Fruit fly (Drosophila melanogaster) whole organism, pupa: ENCODE measurements around the gene Ccdc114.

ENCODE experiments used
- CG10348 ChIP-seq: fragments of 200-800 bp; sonication (Bioruptor generic); IDR thresholded peaks from 2 replicates; pipeline ENCODE4 v1.3.6; 2022; ENCODE audit warnings: missing biosample characterization, missing genetic modification characterization
- CG12605 ChIP-seq: fragments of 200-800 bp; sonication (Bioruptor generic); IDR thresholded peaks from 2 replicates; pipeline ENCODE4 v1.3.6; 2022; ENCODE audit warnings: missing biosample characterization, missing genetic modification characterization
- CG13204 ChIP-seq: fragments of 200-800 bp; sonication (Bioruptor generic); optimal IDR thresholded peaks from 2 replicates; lab custom pipeline; 2018; ENCODE audit warnings: missing biosample characterization, mild to moderate bottlenecking, missing genetic modification characterization, moderate library complexity
- CG14655 ChIP-seq: fragments of 200-800 bp; sonication (Bioruptor generic); optimal IDR thresholded peaks from 3 replicates; lab custom pipeline; 2017; ENCODE audit warnings: mild to moderate bottlenecking, missing biosample characterization, missing genetic modification reagents, missing genetic modification characterization
- CG15710 ChIP-seq: fragments of 200-800 bp; sonication (Bioruptor generic); optimal IDR thresholded peaks from 2 replicates; lab custom pipeline; 2018; ENCODE audit warnings: missing biosample characterization, mild to moderate bottlenecking, missing genetic modification characterization, moderate library complexity
- CG17806 ChIP-seq: fragments of 200-800 bp; sonication (Bioruptor generic); optimal IDR thresholded peaks from 2 replicates; lab custom pipeline; 2018; ENCODE audit warnings: missing biosample characterization, mild to moderate bottlenecking, missing genetic modification characterization, moderate library complexity
- CG32121 ChIP-seq: fragments of 200-800 bp; sonication (Bioruptor generic); IDR thresholded peaks from 2 replicates; pipeline ENCODE4 v1.3.6; 2022; ENCODE audit warnings: missing biosample characterization, missing genetic modification characterization
- CG34367 ChIP-seq: fragments of 200-800 bp; sonication (Bioruptor generic); optimal IDR thresholded peaks from 2 replicates; lab custom pipeline; 2018; ENCODE audit warnings: missing biosample characterization, mild to moderate bottlenecking, missing genetic modification characterization
- CG4496 ChIP-seq: fragments of 200-800 bp; sonication (Bioruptor generic); IDR thresholded peaks from 3 replicates; pipeline ENCODE4 v1.3.6; 2022; ENCODE audit warnings: missing biosample characterization, missing genetic modification characterization
- CG8159 ChIP-seq: fragments of 200-800 bp; sonication (Bioruptor generic); optimal IDR thresholded peaks from 3 replicates; lab custom pipeline; 2018; ENCODE audit warnings: missing biosample characterization, mild to moderate bottlenecking, missing genetic modification characterization, moderate library complexity
- CG8301 ChIP-seq: fragments of 200-800 bp; sonication (Bioruptor generic); optimal IDR thresholded peaks from 2 replicates; lab custom pipeline; 2018; ENCODE audit warnings: missing biosample characterization, mild to moderate bottlenecking, missing genetic modification characterization
- CG9948 ChIP-seq: fragments of 200-800 bp; sonication (Bioruptor generic); optimal IDR thresholded peaks from 2 replicates; lab custom pipeline; 2018; ENCODE audit warnings: missing biosample characterization, mild to moderate bottlenecking, missing genetic modification characterization, moderate library complexity
- D1 ChIP-seq: fragments of 200-800 bp; sonication (Bioruptor generic); optimal IDR thresholded peaks from 2 replicates; lab custom pipeline; 2018; ENCODE audit warnings: missing biosample characterization, mild to moderate bottlenecking, missing genetic modification characterization, moderate library complexity
- EcR ChIP-seq: fragments of 200-800 bp; sonication (Bioruptor generic); optimal IDR thresholded peaks from 3 replicates; lab custom pipeline; 2019; ENCODE audit warnings: missing biosample characterization, missing genetic modification characterization, mild to moderate bottlenecking, moderate library complexity, missing genetic modification reagents
- Ets98B ChIP-seq: fragments of 200-800 bp; sonication (Bioruptor generic); IDR thresholded peaks from 2 replicates; pipeline ENCODE4 v1.3.6; 2022; ENCODE audit warnings: missing biosample characterization, missing genetic modification characterization
- Pif1A ChIP-seq: fragments of 200-800 bp; sonication (Bioruptor generic); optimal IDR thresholded peaks from 3 replicates; lab custom pipeline; 2016; ENCODE audit warnings: missing biosample characterization, missing genetic modification characterization
- Pif1B ChIP-seq: fragments of 200-800 bp; sonication (Bioruptor generic); optimal IDR thresholded peaks from 3 replicates; lab custom pipeline; 2016; ENCODE audit warnings: missing biosample characterization, missing genetic modification characterization
- Snoo ChIP-seq: fragments of 200-800 bp; sonication (Bioruptor generic); optimal IDR thresholded peaks from 3 replicates; lab custom pipeline; 2017; ENCODE audit warnings: missing biosample characterization, mild to moderate bottlenecking, missing genetic modification characterization, inconsistent platforms
- fd96Ca ChIP-seq: fragments of 200-800 bp; sonication (Bioruptor generic); IDR thresholded peaks from 3 replicates; pipeline ENCODE4 v1.3.6; 2022; ENCODE audit warnings: missing biosample characterization, missing genetic modification characterization
- gl ChIP-seq: fragments of 200-800 bp; sonication (Bioruptor generic); optimal IDR thresholded peaks from 2 replicates; lab custom pipeline; 2018; ENCODE audit warnings: missing biosample characterization, mild to moderate bottlenecking, missing genetic modification characterization
- rn ChIP-seq: fragments of 200-800 bp; sonication (Bioruptor generic); IDR thresholded peaks from 2 replicates; pipeline ENCODE4 v1.3.6; 2022; ENCODE audit warnings: missing biosample characterization, missing genetic modification characterization

Ccdc114 gene

dm6 chr3R:16655000-16655493 lies 30.5 kb upstream of the Ccdc114 start:
- TF ChIP-seq CG34367 (tag; lab: Kevin White, UChicago) (no peak), CG8301 (tag; lab: Kevin White, UChicago) (no peak), EcR (GFP tag; lab: Kevin White, UChicago) (no peak), CG15710 (tag; lab: Kevin White, UChicago) (no peak), Pif1B (GFP tag; lab: Kevin White, UChicago) (no peak), CG8159 (no peak), CG17806 (tag; lab: Kevin White, UChicago) (no peak), CG12605 (GFP tag; lab: Robert Waterston, UW) (no peak), CG13204 (GFP tag; lab: Kevin White, UChicago) (no peak), gl (tag; lab: Kevin White, UChicago) (no peak), fd96Ca (GFP tag; lab: Robert Waterston, UW) (no peak), rn (no peak), Ets98B (GFP tag; lab: Robert Waterston, UW) (no peak), CG9948 (tag; lab: Kevin White, UChicago) (no peak), D1 (no peak), CG14655 (GFP tag; lab: Kevin White, UChicago) (no peak), Pif1A (GFP tag; lab: Kevin White, UChicago) (no peak), CG32121 (GFP tag; lab: Robert Waterston, UW) (no peak)

- TF ChIP-seq CG15710 (tag; lab: Kevin White, UChicago) (no peak), CG14655 (GFP tag; lab: Kevin White, UChicago) (no peak), gl (tag; lab: Kevin White, UChicago) (no peak), CG32121 (GFP tag; lab: Robert Waterston, UW) (no peak), CG8159 (no peak), CG17806 (tag; lab: Kevin White, UChicago) (no peak), EcR (GFP tag; lab: Kevin White, UChicago) (no peak), fd96Ca (GFP tag; lab: Robert Waterston, UW) (no peak), CG8301 (tag; lab: Kevin White, UChicago) (no peak), CG10348 (GFP tag; lab: Robert Waterston, UW) (no peak), CG13204 (GFP tag; lab: Kevin White, UChicago) (no peak)
- TF ChIP-seq, all 21 proteins: peak for 0
Observed at dm6 chr3R:16652091-16652490, 27.6 kb upstream of the Ccdc114 start, which contains the start of gene CG14907. CG14907 (minus strand) TSS chr3R:16652319.

- TF ChIP-seq rn (no peak), CG15710 (tag; lab: Kevin White, UChicago) (no peak), fd96Ca (GFP tag; lab: Robert Waterston, UW) (no peak), CG13204 (GFP tag; lab: Kevin White, UChicago) (no peak), CG4496 (GFP tag; lab: Robert Waterston, UW) (no peak), gl (tag; lab: Kevin White, UChicago) (no peak), CG14655 (GFP tag; lab: Kevin White, UChicago) (no peak), Pif1B (GFP tag; lab: Kevin White, UChicago) (no peak), CG12605 (GFP tag; lab: Robert Waterston, UW) (no peak), CG34367 (tag; lab: Kevin White, UChicago) (no peak), Snoo (no peak), D1 (no peak), EcR (GFP tag; lab: Kevin White, UChicago) (no peak), Pif1A (GFP tag; lab: Kevin White, UChicago) (no peak)
Observed at dm6 chr3R:16650950-16651349, 26.4 kb upstream of the Ccdc114 start, which contains the start of gene Mettl4. Mettl4 (minus strand) TSS chr3R:16651157.

- TF ChIP-seq CG17806 (tag; lab: Kevin White, UChicago) (no peak), CG15710 (tag; lab: Kevin White, UChicago) (no peak), gl (tag; lab: Kevin White, UChicago) (no peak), Ets98B (GFP tag; lab: Robert Waterston, UW) (no peak), CG12605 (GFP tag; lab: Robert Waterston, UW) (no peak), Pif1B (GFP tag; lab: Kevin White, UChicago) (no peak), CG14655 (GFP tag; lab: Kevin White, UChicago) (no peak), CG34367 (tag; lab: Kevin White, UChicago) (no peak), Snoo (no peak), rn (no peak), CG13204 (GFP tag; lab: Kevin White, UChicago) (no peak), D1 (no peak), CG8301 (tag; lab: Kevin White, UChicago) (no peak), Pif1A (GFP tag; lab: Kevin White, UChicago) (no peak), EcR (GFP tag; lab: Kevin White, UChicago) (no peak), CG32121 (GFP tag; lab: Robert Waterston, UW) (no peak), fd96Ca (GFP tag; lab: Robert Waterston, UW) (no peak), CG4496 (GFP tag; lab: Robert Waterston, UW) (no peak), CG9948 (tag; lab: Kevin White, UChicago) (no peak)
Observed at dm6 chr3R:16649282-16649681, 24.8 kb upstream of the Ccdc114 start.

- TF ChIP-seq Pif1B (GFP tag; lab: Kevin White, UChicago), result no peak
- TF ChIP-seq CG14655 (GFP tag; lab: Kevin White, UChicago), result no peak
- no peak for TF ChIP-seq fd96Ca (GFP tag; lab: Robert Waterston, UW)
- TF ChIP-seq CG4496 (GFP tag; lab: Robert Waterston, UW), result no peak
- TF ChIP-seq Ets98B (GFP tag; lab: Robert Waterston, UW), result no peak
- TF ChIP-seq CG10348 (GFP tag; lab: Robert Waterston, UW), result no peak
- no peak for TF ChIP-seq CG8159
- no peak for TF ChIP-seq Snoo
- no peak for TF ChIP-seq gl (tag; lab: Kevin White, UChicago)
- no peak for TF ChIP-seq CG13204 (GFP tag; lab: Kevin White, UChicago)
- no peak for TF ChIP-seq CG8301 (tag; lab: Kevin White, UChicago)
- TF ChIP-seq CG9948 (tag; lab: Kevin White, UChicago), result no peak
- no peak for TF ChIP-seq rn
- TF ChIP-seq CG12605 (GFP tag; lab: Robert Waterston, UW), result no peak
- no peak for TF ChIP-seq CG34367 (tag; lab: Kevin White, UChicago)
- no peak for TF ChIP-seq D1
Observed at dm6 chr3R:16647716-16648016, 23.1 kb upstream of the Ccdc114 start.
